Worm (Caenorhabditis elegans) whole organism, late embryonic: ENCODE data around the gene nol-6.

Experiments
- ceh-34 ChIP-seq: sonication (generic microtip); optimal IDR thresholded peaks from 2 replicates; lab custom pipeline; 2016; ENCODE audit warnings: mild to moderate bottlenecking, missing genetic modification characterization, missing compliant biosample characterization
- rnt-1 ChIP-seq: sonication (generic microtip); optimal IDR thresholded peaks from 2 replicates; lab custom pipeline; 2016; ENCODE audit warnings: missing genetic modification characterization, missing compliant biosample characterization
- sox-2 ChIP-seq: fragments of 200-800 bp; sonication (Bioruptor generic); IDR thresholded peaks from 2 replicates; pipeline ENCODE4 v1.3.6; 2022; ENCODE audit warnings: missing genetic modification reagents, missing genetic modification characterization, missing compliant biosample characterization

- TF ChIP-seq sox-2 (GFP tag; lab: Robert Waterston, UW) (no peak), ceh-34 (tag; lab: Kevin White, UChicago) (no peak), rnt-1 (tag; lab: Kevin White, UChicago) (no peak)
These were observed 29.1 kb upstream of the nol-6 start, which contains the start of gene Y51H7C.13 for ce11 chrII:1466448-1466847.
